Worm (Caenorhabditis elegans): Measurements from ENCODE around the gene K11H12.6.

- TF ChIP-seq unc-55 (GFP tag; optimal IDR thresholded peaks at IDR 0.05), result no peak
- no peak for TF ChIP-seq odd-2 (tag; optimal IDR thresholded peaks at IDR 0.05)
- TF ChIP-seq pqm-1 (tag; optimal IDR thresholded peaks at IDR 0.05), result no peak
- no peak for TF ChIP-seq nhr-11 (tag; optimal IDR thresholded peaks at IDR 0.05)
- no peak for TF ChIP-seq madf-2 (tag; optimal IDR thresholded peaks at IDR 0.05)
- no peak for TF ChIP-seq sdc-2 (tag; optimal IDR thresholded peaks at IDR 0.05)
- no peak for TF ChIP-seq ceh-30 (tag; optimal IDR thresholded peaks at IDR 0.05)
- no peak for TF ChIP-seq rnt-1 (tag; optimal IDR thresholded peaks at IDR 0.05)
- TF ChIP-seq ceh-48 (tag; optimal IDR thresholded peaks at IDR 0.05), result no peak
Observed at ce11 chrIV:673313-673712, 6.2 kb downstream of the K11H12.6 start, which contains the start of gene K11H12.3.

Measured in whole organism, late embryonic.